Worm (Caenorhabditis elegans): ENCODE data around the gene F44B9.8.

Gene F44B9.8

DNA sequence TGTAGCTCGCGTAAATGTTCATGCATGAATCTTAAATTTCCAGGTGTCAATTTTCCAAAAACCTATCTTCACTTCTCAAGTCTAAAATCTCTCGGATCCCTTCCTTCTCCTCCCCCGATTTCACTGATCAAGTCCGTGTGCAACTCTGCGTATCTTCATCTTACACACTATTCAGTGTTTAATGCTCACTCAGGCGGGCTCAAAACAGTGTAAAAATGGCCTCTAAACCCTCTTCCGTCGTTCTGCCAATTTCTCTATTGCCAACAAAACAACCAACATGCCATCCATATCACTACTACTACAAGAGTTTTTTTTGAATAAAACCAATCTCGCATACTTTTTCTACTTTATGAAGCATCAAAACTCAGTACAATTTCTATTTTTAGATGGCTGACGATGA lies 7.4 kb downstream of the F44B9.8 start, which contains the start of gene F44B9.2:
F44B9.2 (plus strand) TSS at position 387 of the 400 bp plus-strand sequence.
- peak; percentile 53 for TF ChIP-seq dsc-1 (tag; optimal IDR thresholded peaks at IDR 0.05)
- TF ChIP-seq vab-15 (tag; optimal IDR thresholded peaks at IDR 0.05) = no peak
- TF ChIP-seq fkh-8 (tag; optimal IDR thresholded peaks at IDR 0.05) = no peak
- TF ChIP-seq snpc-4 (tag; optimal IDR thresholded peaks at IDR 0.05) = no peak
- TF ChIP-seq aha-1 (tag; optimal IDR thresholded peaks at IDR 0.05) = no peak
- TF ChIP-seq pag-3 (tag; optimal IDR thresholded peaks at IDR 0.05; ENCODE audit: borderline replicate concordance, insufficient read depth) = peak; percentile 86
- no peak for TF ChIP-seq lsy-2 (tag; optimal IDR thresholded peaks at IDR 0.05)
- no peak for TF ChIP-seq pqm-1 (tag; optimal IDR thresholded peaks at IDR 0.05)
- no peak for TF ChIP-seq ceh-88 (GFP tag; IDR thresholded peaks at IDR 0.05)
- TF ChIP-seq F16B12.6 (tag; optimal IDR thresholded peaks at IDR 0.05) = no peak
- peak; percentile 61 for TF ChIP-seq lin-14 (GFP tag; optimal IDR thresholded peaks at IDR 0.05)
- no peak for TF ChIP-seq mab-9 (GFP tag; IDR thresholded peaks at IDR 0.05)
- peak; percentile 26 for TF ChIP-seq rnt-1 (tag; optimal IDR thresholded peaks at IDR 0.05)

DNA sequence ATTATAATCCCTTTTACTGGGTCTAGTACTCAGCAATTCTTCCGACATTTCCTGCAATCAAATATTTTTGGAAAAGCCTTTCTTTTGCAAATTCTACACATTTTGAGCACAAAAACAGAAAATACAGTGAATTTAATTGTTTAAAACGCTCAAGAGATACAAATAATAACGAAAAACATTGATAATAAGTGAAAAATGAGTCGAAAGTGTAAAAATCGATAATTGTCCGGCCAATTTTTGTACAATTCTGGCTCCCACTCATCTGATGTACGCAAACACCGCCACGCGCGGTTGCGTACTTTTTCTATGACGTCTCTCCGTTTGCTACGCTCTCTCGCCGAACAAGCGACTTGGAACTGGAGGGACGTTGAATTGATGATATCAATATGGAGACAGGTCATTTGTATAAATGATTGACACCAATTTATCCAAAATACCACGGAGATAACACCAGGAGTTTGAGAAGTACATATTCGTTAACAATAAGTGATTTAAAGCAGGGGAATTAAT lies 8.6 kb downstream of the F44B9.8 start, which contains the start of gene lin-36:
lin-36 (minus strand) TSS at position 51 of the 510 bp plus-strand sequence.
- TF ChIP-seq ceh-8 (GFP tag; optimal IDR thresholded peaks at IDR 0.05) (no peak), C16A3.4 (tag; optimal IDR thresholded peaks at IDR 0.05) (peak; percentile 81), unc-86 (tag; optimal IDR thresholded peaks at IDR 0.05) (peak; percentile 84), nhr-76 (tag; optimal IDR thresholded peaks at IDR 0.05) (no peak), tlp-1 (tag; optimal IDR thresholded peaks at IDR 0.05) (no peak), skn-1 (tag; optimal IDR thresholded peaks at IDR 0.05) (peak; percentile 82), hlh-17 (GFP tag; optimal IDR thresholded peaks at IDR 0.05; ENCODE audit: borderline replicate concordance) (no peak), ces-1 (GFP tag; optimal IDR thresholded peaks at IDR 0.05) (no peak), nhr-90 (tag; optimal IDR thresholded peaks at IDR 0.05; ENCODE audit: poor library complexity) (peak; percentile 62), zag-1 (tag; optimal IDR thresholded peaks at IDR 0.05) (peak; percentile 10), C34B4.2 (tag; optimal IDR thresholded peaks at IDR 0.05) (no peak), tbx-2 (tag; optimal IDR thresholded peaks at IDR 0.05) (peak; percentile 91), jun-1 (tag; optimal IDR thresholded peaks at IDR 0.05) (peak; percentile 79), nhr-84 (tag; optimal IDR thresholded peaks at IDR 0.05) (no peak), alr-1 (tag; optimal IDR thresholded peaks at IDR 0.05; ENCODE audit: borderline replicate concordance) (no peak), egl-27 (tag; optimal IDR thresholded peaks at IDR 0.05) (peak in 1 of 2 experiments; percentile 6), zip-4 (GFP tag; optimal IDR thresholded peaks at IDR 0.05) (peak; percentile 38), aly-2 (tag; optimal IDR thresholded peaks at IDR 0.05) (no peak), dsc-1 (tag; optimal IDR thresholded peaks at IDR 0.05) (peak; percentile 93), Y116A8C.19 (tag; optimal IDR thresholded peaks at IDR 0.05; ENCODE audit: borderline replicate concordance) (no peak), lir-3 (tag; optimal IDR thresholded peaks at IDR 0.05; ENCODE audit: poor library complexity) (peak; percentile 69), lin-14 (GFP tag; optimal IDR thresholded peaks at IDR 0.05) (peak; percentile 90), ceh-63 (GFP tag; optimal IDR thresholded peaks at IDR 0.05) (no peak), fkh-8 (tag; optimal IDR thresholded peaks at IDR 0.05) (peak; percentile 80), nhr-12 (tag; optimal IDR thresholded peaks at IDR 0.05) (no peak), irx-1 (tag; optimal IDR thresholded peaks at IDR 0.05) (peak; percentile 69), fos-1 (tag; optimal IDR thresholded peaks at IDR 0.05) (peak; percentile 71), ets-5 (GFP tag; IDR thresholded peaks at IDR 0.05) (no peak), nhr-85 (tag) (peak; percentile 92), blmp-1 (tag; optimal IDR thresholded peaks at IDR 0.05) (peak; percentile 67), lin-13 (GFP tag; optimal IDR thresholded peaks at IDR 0.05) (peak; percentile 83), unc-62 (GFP tag; optimal IDR thresholded peaks at IDR 0.05) (peak; percentile 72), mab-9 (GFP tag; IDR thresholded peaks at IDR 0.05) (peak; percentile 52; the same call in 1 of the 2 replicates), nhr-20 (tag; optimal IDR thresholded peaks at IDR 0.05) (peak; percentile 76), dpl-1 (GFP tag; optimal IDR thresholded peaks at IDR 0.05) (peak; percentile 78 to 88 (median 88)), lin-35 (GFP tag; optimal IDR thresholded peaks at IDR 0.05) (peak; percentile 85 to 94), ama-1 (optimal IDR thresholded peaks at IDR 0.05) (no peak), lin-15B (tag; optimal IDR thresholded peaks at IDR 0.05) (peak; percentile 80), xbp-1 (tag; optimal IDR thresholded peaks at IDR 0.05) (peak; percentile 79), nhr-77 (tag; optimal IDR thresholded peaks at IDR 0.05) (peak; percentile 62), nhr-28 (tag; optimal IDR thresholded peaks at IDR 0.05) (no peak), aha-1 (tag; optimal IDR thresholded peaks at IDR 0.05) (no peak)
